Worm (Caenorhabditis elegans) whole organism, late embryonic: ENCODE results near the gene C54C6.7.

Experiments
- C08G9.2 ChIP-seq: sonication (generic microtip); optimal IDR thresholded peaks from 2 replicates; lab custom pipeline; 2016; ENCODE audit warnings: mild to moderate bottlenecking, missing genetic modification characterization, moderate library complexity, missing compliant biosample characterization
- K09A11.1 ChIP-seq: sonication (generic microtip); optimal IDR thresholded peaks from 2 replicates; lab custom pipeline; 2017; ENCODE audit warnings: antibody characterized with exemption, mild to moderate bottlenecking, missing genetic modification characterization, missing compliant biosample characterization; ENCODE audit not compliant: insufficient read depth
- Y22D7AL.16 ChIP-seq: sonication (generic microtip); optimal IDR thresholded peaks from 2 replicates; lab custom pipeline; 2016; ENCODE audit warnings: missing genetic modification characterization, missing compliant biosample characterization
- ahr-1 ChIP-seq: sonication (generic microtip); optimal IDR thresholded peaks from 2 replicates; lab custom pipeline; 2016; ENCODE audit warnings: missing genetic modification characterization, missing compliant biosample characterization
- ceh-14 ChIP-seq: sonication (generic microtip); optimal IDR thresholded peaks from 2 replicates; lab custom pipeline; 2016; ENCODE audit warnings: missing genotype, missing genetic modification characterization, missing compliant biosample characterization
- ceh-18 ChIP-seq: sonication (generic microtip); optimal IDR thresholded peaks from 2 replicates; lab custom pipeline; 2016; ENCODE audit warnings: missing genetic modification characterization, missing compliant biosample characterization
- ceh-2 ChIP-seq: sonication (generic microtip); optimal IDR thresholded peaks from 2 replicates; lab custom pipeline; 2016; ENCODE audit warnings: missing genotype, missing genetic modification characterization, missing compliant biosample characterization
- ceh-24 ChIP-seq: sonication (generic microtip); optimal IDR thresholded peaks from 2 replicates; lab custom pipeline; 2016; ENCODE audit warnings: mild to moderate bottlenecking, missing genetic modification characterization, missing compliant biosample characterization
- ceh-31 ChIP-seq: sonication (generic microtip); optimal IDR thresholded peaks from 2 replicates; lab custom pipeline; 2016; ENCODE audit warnings: missing genetic modification characterization, missing compliant biosample characterization
- ceh-34 ChIP-seq: sonication (generic microtip); optimal IDR thresholded peaks from 2 replicates; lab custom pipeline; 2016; ENCODE audit warnings: mild to moderate bottlenecking, missing genetic modification characterization, missing compliant biosample characterization
- ceh-48 ChIP-seq: sonication (generic microtip); optimal IDR thresholded peaks from 2 replicates; lab custom pipeline; 2016; ENCODE audit warnings: missing genetic modification characterization, inconsistent platforms, missing compliant biosample characterization
- ceh-6 ChIP-seq: fragments of 200-800 bp; sonication (Bioruptor generic); optimal IDR thresholded peaks from 2 replicates; lab custom pipeline; 2018; ENCODE audit warnings: mild to moderate bottlenecking, missing genetic modification characterization, missing compliant biosample characterization
- dmd-4 ChIP-seq: sonication (generic microtip); optimal IDR thresholded peaks from 2 replicates; lab custom pipeline; 2016; ENCODE audit warnings: borderline replicate concordance, missing genetic modification characterization, missing compliant biosample characterization
- dve-1 ChIP-seq: sonication (generic microtip); optimal IDR thresholded peaks from 2 replicates; lab custom pipeline; 2017; ENCODE audit warnings: antibody characterized with exemption, mild to moderate bottlenecking, missing genetic modification characterization, missing compliant biosample characterization
- elt-2 ChIP-seq: sonication (generic microtip); optimal IDR thresholded peaks from 2 replicates; lab custom pipeline; 2016; ENCODE audit warnings: missing genetic modification reagents, missing genetic modification characterization, missing compliant biosample characterization
- elt-4 ChIP-seq: sonication (generic microtip); optimal IDR thresholded peaks from 2 replicates; lab custom pipeline; 2016; ENCODE audit warnings: missing genetic modification characterization, missing compliant biosample characterization
- ets-4 ChIP-seq: sonication (generic microtip); optimal IDR thresholded peaks from 2 replicates; lab custom pipeline; 2016; ENCODE audit warnings: missing genetic modification characterization, missing compliant biosample characterization
- fax-1 ChIP-seq: sonication (generic microtip); optimal IDR thresholded peaks from 2 replicates; lab custom pipeline; 2016; ENCODE audit warnings: missing genotype, missing genetic modification characterization, missing compliant biosample characterization
- fkh-6 ChIP-seq: sonication (generic microtip); optimal IDR thresholded peaks from 2 replicates; lab custom pipeline; 2016; ENCODE audit warnings: missing genetic modification characterization, missing compliant biosample characterization
- gmeb-2 ChIP-seq: sonication (generic microtip); optimal IDR thresholded peaks from 2 replicates; lab custom pipeline; 2016; ENCODE audit warnings: missing genetic modification characterization, inconsistent platforms, missing compliant biosample characterization
- hlh-13 ChIP-seq: fragments of 200-800 bp; sonication (Bioruptor generic); optimal IDR thresholded peaks from 2 replicates; lab custom pipeline; 2018; ENCODE audit warnings: mild to moderate bottlenecking, missing genetic modification characterization, missing compliant biosample characterization
- hlh-30 ChIP-seq: sonication (generic microtip); optimal IDR thresholded peaks from 2 replicates; lab custom pipeline; 2017; ENCODE audit warnings: antibody characterized with exemption, missing genetic modification characterization, missing compliant biosample characterization; ENCODE audit not compliant: insufficient read depth
- hlh-8 ChIP-seq: sonication (generic microtip); optimal IDR thresholded peaks from 2 replicates; lab custom pipeline; 2016; ENCODE audit warnings: missing genotype, missing genetic modification characterization, missing compliant biosample characterization
- nfya-1 ChIP-seq: sonication (generic microtip); optimal IDR thresholded peaks from 2 replicates; lab custom pipeline; 2017; ENCODE audit warnings: missing genetic modification characterization, mild to moderate bottlenecking, missing compliant biosample characterization, antibody characterized with exemption, moderate library complexity
- nhr-11 ChIP-seq: fragments of 150-350 bp; optimal IDR thresholded peaks from 2 replicates; lab custom pipeline; 2014; ENCODE audit warnings: missing biosample characterization, missing genetic modification characterization
- npax-4 ChIP-seq: sonication (generic microtip); optimal IDR thresholded peaks from 2 replicates; lab custom pipeline; 2016; ENCODE audit warnings: missing genetic modification characterization, missing compliant biosample characterization
- odd-2 ChIP-seq: sonication (generic microtip); optimal IDR thresholded peaks from 2 replicates; lab custom pipeline; 2017; ENCODE audit warnings: antibody characterized with exemption, mild to moderate bottlenecking, missing genetic modification characterization, missing compliant biosample characterization
- pag-3 ChIP-seq: sonication (generic microtip); optimal IDR thresholded peaks from 2 replicates; lab custom pipeline; 2016; ENCODE audit warnings: missing compliant biosample characterization, missing genetic modification characterization, borderline replicate concordance
- pax-1 ChIP-seq: fragments of 150-350 bp; optimal IDR thresholded peaks from 2 replicates; lab custom pipeline; 2014; ENCODE audit warnings: missing biosample characterization, missing genetic modification characterization
- pha-4 ChIP-seq: fragments of 150-350 bp; optimal IDR thresholded peaks from 2 replicates; lab custom pipeline; 2018; ENCODE audit warnings: missing biosample characterization, missing genetic modification reagents, missing genetic modification characterization
- pqm-1 ChIP-seq: sonication (generic microtip); optimal IDR thresholded peaks from 2 replicates; lab custom pipeline; 2016; ENCODE audit warnings: missing genetic modification characterization, missing compliant biosample characterization
- pros-1 ChIP-seq: fragments of 150-350 bp; optimal IDR thresholded peaks from 2 replicates; lab custom pipeline; 2014; ENCODE audit warnings: missing biosample characterization, missing genetic modification reagents, missing genetic modification characterization
- ref-2 ChIP-seq: sonication (generic microtip); optimal IDR thresholded peaks from 2 replicates; lab custom pipeline; 2016; ENCODE audit warnings: missing genetic modification characterization, missing compliant biosample characterization
- rnt-1 ChIP-seq: sonication (generic microtip); optimal IDR thresholded peaks from 2 replicates; lab custom pipeline; 2016; ENCODE audit warnings: missing genetic modification characterization, missing compliant biosample characterization
- sdc-2 ChIP-seq: sonication (generic microtip); optimal IDR thresholded peaks from 2 replicates; lab custom pipeline; 2016; ENCODE audit warnings: missing genotype, missing genetic modification characterization, missing compliant biosample characterization
- sox-4 ChIP-seq: sonication (generic microtip); optimal IDR thresholded peaks from 2 replicates; lab custom pipeline; 2017; ENCODE audit warnings: mild to moderate bottlenecking, missing genetic modification characterization, inconsistent platforms, missing compliant biosample characterization
- syd-9 ChIP-seq: sonication (generic microtip); optimal IDR thresholded peaks from 2 replicates; lab custom pipeline; 2016; ENCODE audit warnings: mild to moderate bottlenecking, missing genetic modification characterization, moderate library complexity, missing compliant biosample characterization
- tbx-2 ChIP-seq: sonication (generic microtip); optimal IDR thresholded peaks from 2 replicates; lab custom pipeline; 2016; ENCODE audit warnings: missing genetic modification characterization, missing compliant biosample characterization
- tbx-7 ChIP-seq: sonication (generic microtip); optimal IDR thresholded peaks from 2 replicates; lab custom pipeline; 2016; ENCODE audit warnings: missing genotype, missing genetic modification characterization, missing compliant biosample characterization
- ttx-3 ChIP-seq: sonication (generic microtip); optimal IDR thresholded peaks from 2 replicates; lab custom pipeline; 2016; ENCODE audit warnings: missing genetic modification reagents, missing genetic modification characterization, missing compliant biosample characterization
- unc-3 ChIP-seq, 2 experiments: fragments of 200-800 bp in 1 of 2; sonication (Bioruptor generic) in 1 of 2; sonication (generic microtip) in 1 of 2; conservative IDR thresholded peaks in 1 of 2; optimal IDR thresholded peaks in 1 of 2; 2 replicates each; pipeline versions ENCODE4 v1.3.6 to Lab custom; 2016 to 2022; ENCODE audit warnings: missing compliant biosample characterization in 2 of 2, missing genetic modification characterization in 2 of 2, missing genetic modification reagents in 1 of 2
- unc-42 ChIP-seq: sonication (generic microtip); optimal IDR thresholded peaks from 2 replicates; lab custom pipeline; 2016; ENCODE audit warnings: missing genotype, missing genetic modification characterization, missing compliant biosample characterization
- unc-55 ChIP-seq: sonication (generic microtip); optimal IDR thresholded peaks from 2 replicates; lab custom pipeline; 2017; ENCODE audit warnings: missing biosample characterization, missing genetic modification reagents, missing genetic modification characterization

C54C6.7 gene

DNA sequence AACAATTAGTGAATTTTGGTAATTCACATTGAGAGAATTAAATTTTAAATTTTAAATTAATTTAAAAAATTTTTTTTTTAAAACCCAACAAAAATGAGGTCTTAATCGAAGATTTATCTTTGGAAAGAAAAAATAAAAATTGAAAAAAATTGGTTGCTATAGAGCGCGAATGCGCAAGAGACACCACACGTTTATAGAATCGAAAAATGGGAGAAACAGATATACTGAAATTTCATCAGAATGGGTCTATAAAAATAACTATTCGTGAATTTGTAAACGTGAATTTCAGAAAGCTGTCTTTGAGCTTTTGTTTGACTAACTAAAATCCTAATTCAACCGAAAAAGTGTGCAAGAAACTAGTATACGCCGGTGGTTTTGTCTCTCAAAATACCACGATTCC lies 5.8 kb downstream of the C54C6.7 start (continued):
- TF ChIP-seq sdc-2 (tag; lab: Kevin White, UChicago) (no peak), C08G9.2 (tag; lab: Kevin White, UChicago) (peak; percentile 72), ets-4 (peak; percentile 60), hlh-8 (tag; lab: Kevin White, UChicago) (peak; percentile 64), rnt-1 (tag; lab: Kevin White, UChicago) (peak; percentile 48), pax-1 (no peak)

DNA sequence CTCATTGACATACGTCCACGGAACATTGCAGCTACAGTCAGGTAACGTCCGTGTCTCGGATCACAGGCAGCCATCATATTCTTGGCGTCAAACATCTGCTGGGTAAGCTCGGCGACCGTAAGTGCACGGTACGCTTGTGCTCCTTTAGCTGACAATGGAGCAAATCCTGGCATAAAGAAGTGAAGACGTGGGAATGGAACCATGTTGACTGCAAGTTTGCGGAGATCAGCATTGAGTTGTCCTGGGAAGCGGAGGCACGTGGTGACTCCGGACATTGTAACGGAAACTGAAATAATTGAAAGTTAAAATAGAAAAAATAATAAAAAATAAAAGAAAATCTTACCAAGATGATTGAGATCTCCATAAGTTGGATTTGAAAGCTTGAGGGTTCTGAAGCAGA lies 6.7 kb downstream of the C54C6.7 start:
- TF ChIP-seq fkh-6 (tag; lab: Kevin White, UChicago) (no peak), C08G9.2 (tag; lab: Kevin White, UChicago) (no peak), ceh-2 (tag; lab: Kevin White, UChicago) (no peak), sdc-2 (tag; lab: Kevin White, UChicago) (no peak), nfya-1 (tag; lab: Kevin White, UChicago) (no peak), Y22D7AL.16 (tag; lab: Kevin White, UChicago) (no peak), pag-3 (tag; lab: Kevin White, UChicago) (no peak), tbx-2 (tag; lab: Kevin White, UChicago) (no peak), fax-1 (tag; lab: Kevin White, UChicago) (no peak), dmd-4 (tag; lab: Kevin White, UChicago) (no peak), hlh-13 (GFP tag; lab: Kevin White, UChicago) (no peak)

DNA sequence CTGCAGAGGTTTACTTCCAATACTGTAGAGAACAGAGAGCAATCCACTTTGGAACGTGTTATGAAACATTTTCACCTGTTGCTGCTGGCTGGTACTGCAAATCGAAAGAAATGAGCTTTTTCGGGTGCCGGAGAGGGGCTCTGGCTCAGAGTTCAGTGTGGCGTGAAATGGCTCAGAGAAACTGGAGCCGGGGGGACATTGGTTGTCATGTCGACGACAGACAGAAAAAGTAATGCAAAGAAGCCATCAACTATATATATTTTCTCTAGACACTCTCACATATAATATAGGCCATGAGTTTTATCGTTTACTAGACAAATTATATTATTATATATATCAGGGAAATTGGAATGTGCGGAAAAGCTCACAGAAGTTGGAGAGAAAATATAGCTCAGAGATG lies 8.8 kb downstream of the C54C6.7 start, which contains the start of gene cfap-20:
Gene cfap-20 (minus strand): TSS at position 101 of the 400 bp plus-strand sequence.
- no peak for TF ChIP-seq pqm-1 (tag; lab: Kevin White, UChicago)

DNA sequence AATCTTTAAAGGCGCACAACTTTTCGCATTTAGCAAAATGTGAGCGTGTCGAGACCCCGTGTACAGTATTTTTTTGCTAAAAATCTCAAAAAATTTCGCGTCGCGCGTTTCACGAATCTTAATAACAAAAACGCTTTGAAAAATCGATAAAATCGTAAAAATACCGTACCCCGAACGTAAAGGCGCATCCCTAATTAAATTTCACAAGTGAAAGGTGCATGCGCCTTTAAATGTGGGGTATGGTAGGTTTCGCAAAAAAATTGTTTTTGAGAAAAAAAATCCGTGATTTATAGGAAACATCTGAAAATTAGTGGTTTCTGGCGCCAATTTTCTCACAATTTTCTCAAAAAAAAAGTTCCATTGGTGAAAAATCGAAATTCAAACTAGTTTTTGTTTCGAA lies 12.0 kb downstream of the C54C6.7 start:
- TF ChIP-seq gmeb-2 (tag; lab: Kevin White, UChicago) (no peak), sox-4 (no peak), pha-4 (tag; lab: Kevin White, UChicago) (no peak), unc-3 (GFP tag; conservative IDR thresholded peaks at IDR 0.05; lab: Robert Waterston, UW) (no peak), unc-3 (tag; optimal IDR thresholded peaks at IDR 0.05; lab: Kevin White, UChicago) (no peak), unc-55 (no peak), dmd-4 (tag; lab: Kevin White, UChicago) (no peak), hlh-30 (tag; lab: Kevin White, UChicago) (no peak), K09A11.1 (no peak), dve-1 (no peak), ceh-6 (GFP tag; lab: Kevin White, UChicago) (no peak), tbx-7 (no peak), ahr-1 (no peak), syd-9 (tag; lab: Kevin White, UChicago) (no peak), C08G9.2 (tag; lab: Kevin White, UChicago) (no peak)

DNA sequence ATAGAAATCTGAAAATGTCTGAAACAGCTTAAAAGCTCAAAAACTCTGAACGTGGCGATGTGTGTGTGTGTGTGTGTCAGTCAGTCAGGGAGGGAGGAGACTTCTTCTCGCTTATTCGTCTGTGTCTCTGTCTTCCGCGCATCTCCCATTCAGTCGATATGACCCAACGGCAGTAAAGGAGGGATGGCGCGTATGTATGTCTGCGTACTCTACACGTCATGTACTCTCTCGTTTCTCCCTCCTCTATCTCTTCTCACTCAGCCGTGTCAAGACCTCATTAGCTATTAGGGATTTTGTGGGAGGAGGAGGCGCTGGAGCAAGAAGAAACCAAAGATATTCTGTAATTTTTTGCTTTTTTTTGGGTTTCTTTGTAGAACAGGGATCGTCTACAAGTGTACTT lies 14.2 kb downstream of the C54C6.7 start:
- no peak for TF ChIP-seq pros-1 (tag; lab: Kevin White, UChicago)
- TF ChIP-seq ceh-18 = peak; percentile 20
- peak; percentile 35 for TF ChIP-seq rnt-1 (tag; lab: Kevin White, UChicago)
- peak; percentile 68 for TF ChIP-seq ref-2 (tag; lab: Kevin White, UChicago)
- no peak for TF ChIP-seq npax-4 (tag; lab: Kevin White, UChicago)
- no peak for TF ChIP-seq odd-2 (tag; lab: Kevin White, UChicago)
- TF ChIP-seq ceh-34 (tag; lab: Kevin White, UChicago) = peak; percentile 21
- no peak for TF ChIP-seq ceh-2 (tag; lab: Kevin White, UChicago)
- peak; percentile 63 for TF ChIP-seq hlh-30 (tag; lab: Kevin White, UChicago)
- peak; percentile 69 for TF ChIP-seq tbx-2 (tag; lab: Kevin White, UChicago)
- TF ChIP-seq pag-3 (tag; lab: Kevin White, UChicago) = no peak
- no peak for TF ChIP-seq ttx-3 (tag; lab: Kevin White, UChicago)
- TF ChIP-seq ahr-1 = no peak
- TF ChIP-seq nhr-11 (tag; lab: Kevin White, UChicago) = no peak
- TF ChIP-seq ceh-31 = peak; percentile 87
- TF ChIP-seq elt-4 (tag; lab: Kevin White, UChicago) = no peak
- TF ChIP-seq ceh-14 (tag; lab: Kevin White, UChicago) = no peak
- TF ChIP-seq unc-55 = peak; percentile 87
- no peak for TF ChIP-seq ceh-24 (tag; lab: Kevin White, UChicago)
- TF ChIP-seq pax-1 = peak; percentile 61
- peak; percentile 68 for TF ChIP-seq unc-42 (tag; lab: Kevin White, UChicago)
- no peak for TF ChIP-seq elt-2
- TF ChIP-seq tbx-7 = no peak
- peak; percentile 72 for TF ChIP-seq ceh-48 (tag; lab: Kevin White, UChicago)
- peak; percentile 82 for TF ChIP-seq nfya-1 (tag; lab: Kevin White, UChicago)
